Fruit fly (Drosophila melanogaster) whole organism, embryonic: ENCODE results near the gene CG1172.

Experiments
- Ada2b ChIP-seq: fragments of 200-800 bp; sonication (Bioruptor generic); IDR thresholded peaks from 2 replicates; pipeline ENCODE4 v1.3.6; 2022; ENCODE audit warnings: missing biosample characterization, missing genetic modification characterization
- Adf1 ChIP-seq: fragments of 200-800 bp; sonication (Bioruptor generic); IDR thresholded peaks from 2 replicates; pipeline ENCODE4 v1.3.6; 2022; ENCODE audit warnings: missing biosample characterization, missing genetic modification characterization
- CG1024 ChIP-seq: fragments of 200-800 bp; sonication (Bioruptor generic); IDR thresholded peaks from 2 replicates; pipeline ENCODE4 v1.3.6; 2022; ENCODE audit warnings: missing biosample characterization, missing genetic modification characterization
- CG12071 ChIP-seq: fragments of 200-800 bp; sonication (Bioruptor generic); optimal IDR thresholded peaks from 3 replicates; lab custom pipeline; 2018; ENCODE audit warnings: missing biosample characterization, mild to moderate bottlenecking, missing genetic modification characterization
- CG1233 ChIP-seq: fragments of 200-800 bp; sonication (Bioruptor generic); optimal IDR thresholded peaks from 4 replicates; lab custom pipeline; 2018; ENCODE audit warnings: missing biosample characterization, mild to moderate bottlenecking, missing genetic modification characterization
- CG13123 ChIP-seq: fragments of 200-800 bp; sonication (Bioruptor generic); optimal IDR thresholded peaks from 2 replicates; lab custom pipeline; 2016; ENCODE audit warnings: missing biosample characterization, missing genetic modification characterization
- CG13287 ChIP-seq: fragments of 200-800 bp; sonication (Bioruptor generic); IDR thresholded peaks from 2 replicates; pipeline ENCODE4 v1.3.6; 2022; ENCODE audit warnings: missing biosample characterization, missing genetic modification characterization; ENCODE audit not compliant: partially characterized antibody
- CG16813 ChIP-seq: fragments of 200-800 bp; sonication (Bioruptor generic); IDR thresholded peaks from 3 replicates; pipeline ENCODE4 v1.3.6; 2022; ENCODE audit warnings: missing biosample characterization, missing genetic modification characterization; ENCODE audit not compliant: partially characterized antibody
- CG16863 ChIP-seq: fragments of 200-800 bp; sonication (Bioruptor generic); optimal IDR thresholded peaks from 3 replicates; lab custom pipeline; 2016; ENCODE audit warnings: missing biosample characterization, missing genetic modification characterization
- CG17829 ChIP-seq: fragments of 200-800 bp; optimal IDR thresholded peaks from 2 replicates; lab custom pipeline; 2019; ENCODE audit warnings: missing biosample characterization, mild to moderate bottlenecking, missing genetic modification characterization, moderate library complexity
- CG18476 ChIP-seq: fragments of 200-800 bp; sonication (Bioruptor generic); optimal IDR thresholded peaks from 2 replicates; lab custom pipeline; 2016; ENCODE audit warnings: missing biosample characterization, mild to moderate bottlenecking, missing genetic modification characterization
- CG30431 ChIP-seq: fragments of 200-800 bp; sonication (Bioruptor generic); optimal IDR thresholded peaks from 2 replicates; lab custom pipeline; 2017; ENCODE audit warnings: missing biosample characterization, missing genetic modification characterization
- CG4328 ChIP-seq: fragments of 200-800 bp; sonication (Bioruptor generic); optimal IDR thresholded peaks from 3 replicates; lab custom pipeline; 2017; ENCODE audit warnings: missing biosample characterization, missing genetic modification reagents, missing genetic modification characterization
- CG4424 ChIP-seq: fragments of 200-800 bp; sonication (Bioruptor generic); optimal IDR thresholded peaks from 3 replicates; lab custom pipeline; 2016; ENCODE audit warnings: missing biosample characterization, missing genetic modification characterization
- CG5180 ChIP-seq: fragments of 200-800 bp; sonication (Bioruptor generic); optimal IDR thresholded peaks from 3 replicates; lab custom pipeline; 2017; ENCODE audit warnings: missing biosample characterization, missing genetic modification characterization, mild to moderate bottlenecking, moderate library complexity, missing genetic modification reagents
- CG5953 ChIP-seq: fragments of 200-800 bp; sonication (Bioruptor generic); IDR thresholded peaks from 2 replicates; pipeline ENCODE4 v1.3.6; 2022; ENCODE audit warnings: missing biosample characterization, missing genetic modification characterization
- CG6765 ChIP-seq: fragments of 200-800 bp; sonication (Bioruptor generic); optimal IDR thresholded peaks from 3 replicates; lab custom pipeline; 2017; ENCODE audit warnings: missing biosample characterization, mild to moderate bottlenecking, missing genetic modification characterization
- CG7963 ChIP-seq: fragments of 200-800 bp; sonication (Bioruptor generic); IDR thresholded peaks from 3 replicates; pipeline ENCODE4 v1.3.6; 2022; ENCODE audit warnings: missing biosample characterization, missing genetic modification characterization; ENCODE audit not compliant: partially characterized antibody
- CG9932 ChIP-seq: fragments of 200-800 bp; sonication (Bioruptor generic); IDR thresholded peaks from 2 replicates; pipeline ENCODE4 v1.3.6; 2022; ENCODE audit warnings: missing biosample characterization, missing genetic modification characterization
- CHES-1-like ChIP-seq: fragments of 200-800 bp; sonication (Bioruptor generic); optimal IDR thresholded peaks from 2 replicates; lab custom pipeline; 2016; ENCODE audit warnings: missing biosample characterization, missing genetic modification characterization
- CTCF ChIP-seq: fragments of 200-800 bp; sonication (Bioruptor generic); optimal IDR thresholded peaks from 2 replicates; lab custom pipeline; 2017; ENCODE audit warnings: missing biosample characterization, mild to moderate bottlenecking, missing genetic modification characterization, moderate library complexity
- Chrac-16 ChIP-seq: fragments of 200-800 bp; sonication (Bioruptor generic); optimal IDR thresholded peaks from 3 replicates; lab custom pipeline; 2016; ENCODE audit warnings: missing biosample characterization, missing genetic modification characterization
- E2f1 ChIP-seq: fragments of 200-800 bp; sonication (Bioruptor generic); IDR thresholded peaks from 2 replicates; pipeline ENCODE4 v1.3.6; 2022; ENCODE audit warnings: missing biosample characterization, missing genetic modification characterization
- ERR ChIP-seq: fragments of 200-800 bp; sonication (Bioruptor generic); optimal IDR thresholded peaks from 2 replicates; lab custom pipeline; 2016; ENCODE audit warnings: missing biosample characterization, missing genetic modification characterization
- Gug ChIP-seq: fragments of 200-800 bp; sonication (Bioruptor generic); IDR thresholded peaks from 4 replicates; pipeline ENCODE4 v1.3.6; 2022; ENCODE audit warnings: missing biosample characterization, missing genetic modification characterization
- HLH3B ChIP-seq: fragments of 200-800 bp; sonication (Bioruptor generic); IDR thresholded peaks from 2 replicates; pipeline ENCODE4 v1.3.6; 2022; ENCODE audit warnings: missing biosample characterization, missing genetic modification characterization
- Jarid2 ChIP-seq: fragments of 200-800 bp; sonication (Bioruptor generic); optimal IDR thresholded peaks from 3 replicates; lab custom pipeline; 2017; ENCODE audit warnings: mild to moderate bottlenecking, missing biosample characterization, missing genetic modification reagents, missing genetic modification characterization
- NFAT ChIP-seq: fragments of 200-800 bp; sonication (Bioruptor generic); IDR thresholded peaks from 2 replicates; pipeline ENCODE4 v1.3.6; 2022; ENCODE audit warnings: missing biosample characterization, missing genetic modification characterization
- NK7.1 ChIP-seq: fragments of 200-800 bp; sonication (Bioruptor generic); optimal IDR thresholded peaks from 3 replicates; lab custom pipeline; 2016; ENCODE audit warnings: missing biosample characterization, missing genetic modification characterization
- Side ChIP-seq: fragments of 200-800 bp; sonication (Bioruptor generic); optimal IDR thresholded peaks from 2 replicates; lab custom pipeline; 2016; ENCODE audit warnings: missing biosample characterization, missing genetic modification characterization
- Vsx1 ChIP-seq: fragments of 200-800 bp; sonication (Bioruptor generic); optimal IDR thresholded peaks from 2 replicates; lab custom pipeline; 2017; ENCODE audit warnings: missing biosample characterization, mild to moderate bottlenecking, missing genetic modification characterization, missing genetic modification reagents
- ab ChIP-seq: fragments of 200-800 bp; sonication (Bioruptor generic); optimal IDR thresholded peaks from 2 replicates; lab custom pipeline; 2016; ENCODE audit warnings: missing biosample characterization, missing genetic modification characterization
- chm ChIP-seq: fragments of 200-800 bp; sonication (Bioruptor generic); IDR thresholded peaks from 2 replicates; pipeline ENCODE4 v1.3.6; 2022; ENCODE audit warnings: missing biosample characterization, missing genetic modification characterization
- dan ChIP-seq: fragments of 200-800 bp; sonication (Bioruptor generic); IDR thresholded peaks from 2 replicates; pipeline ENCODE4 v1.3.6; 2022; ENCODE audit warnings: missing biosample characterization, missing genetic modification characterization
- grn ChIP-seq: fragments of 200-800 bp; sonication (Bioruptor generic); optimal IDR thresholded peaks from 3 replicates; lab custom pipeline; 2017; ENCODE audit warnings: missing biosample characterization, missing genetic modification characterization
- gsb-n ChIP-seq: fragments of 200-800 bp; sonication (Bioruptor generic); optimal IDR thresholded peaks from 3 replicates; lab custom pipeline; 2018; ENCODE audit warnings: missing biosample characterization, mild to moderate bottlenecking, missing genetic modification characterization
- h ChIP-seq: fragments of >200 bp; optimal IDR thresholded peaks from 2 replicates; lab custom pipeline; 2017
- ham ChIP-seq: fragments of 200-800 bp; sonication (Bioruptor generic); IDR thresholded peaks from 2 replicates; pipeline ENCODE4 v1.3.6; 2022; ENCODE audit warnings: missing biosample characterization, missing genetic modification characterization
- ken ChIP-seq: fragments of 200-800 bp; sonication (Bioruptor generic); IDR thresholded peaks from 3 replicates; pipeline ENCODE4 v1.3.6; 2022; ENCODE audit warnings: missing biosample characterization, missing genetic modification characterization
- klu ChIP-seq: fragments of 200-800 bp; sonication (Bioruptor generic); IDR thresholded peaks from 2 replicates; pipeline ENCODE4 v1.3.6; 2022; ENCODE audit warnings: missing biosample characterization, missing genetic modification characterization
- lbe ChIP-seq: fragments of 200-800 bp; sonication (Bioruptor generic); optimal IDR thresholded peaks from 2 replicates; lab custom pipeline; 2016; ENCODE audit warnings: missing biosample characterization, mild to moderate bottlenecking, missing genetic modification characterization
- nerfin-1 ChIP-seq: fragments of 200-800 bp; sonication (Bioruptor generic); optimal IDR thresholded peaks from 3 replicates; lab custom pipeline; 2019; ENCODE audit warnings: missing biosample characterization, mild to moderate bottlenecking, missing genetic modification characterization, moderate library complexity
- org-1 ChIP-seq: fragments of 200-800 bp; sonication (Bioruptor generic); optimal IDR thresholded peaks from 2 replicates; lab custom pipeline; 2017; ENCODE audit warnings: missing biosample characterization, missing genetic modification characterization
- pzg ChIP-seq: fragments of 200-800 bp; sonication (Bioruptor generic); optimal IDR thresholded peaks from 3 replicates; lab custom pipeline; 2018; ENCODE audit warnings: missing biosample characterization, mild to moderate bottlenecking, missing genetic modification characterization, moderate library complexity
- sisA ChIP-seq: fragments of 200-800 bp; sonication (Bioruptor generic); IDR thresholded peaks from 2 replicates; pipeline ENCODE4 v1.3.6; 2022; ENCODE audit warnings: missing biosample characterization, missing genetic modification characterization
- so ChIP-seq: fragments of 200-800 bp; sonication (Bioruptor generic); IDR thresholded peaks from 3 replicates; pipeline ENCODE4 v1.3.6; 2022; ENCODE audit warnings: missing biosample characterization, missing genetic modification characterization
- sob ChIP-seq: fragments of 200-800 bp; sonication (Bioruptor generic); IDR thresholded peaks from 2 replicates; pipeline ENCODE4 v1.3.6; 2022; ENCODE audit warnings: missing biosample characterization, missing genetic modification characterization
- tap ChIP-seq: fragments of 200-800 bp; optimal IDR thresholded peaks from 3 replicates; lab custom pipeline; 2019; ENCODE audit warnings: missing biosample characterization, mild to moderate bottlenecking, missing genetic modification characterization, moderate library complexity
- tup ChIP-seq: fragments of 200-800 bp; sonication (Bioruptor generic); optimal IDR thresholded peaks from 2 replicates; lab custom pipeline; 2016; ENCODE audit warnings: missing biosample characterization, mild to moderate bottlenecking, missing genetic modification characterization, moderate library complexity
- unc-4 ChIP-seq: fragments of 200-800 bp; sonication (Bioruptor generic); IDR thresholded peaks from 2 replicates; pipeline ENCODE4 v1.3.6; 2022; ENCODE audit warnings: missing biosample characterization, missing genetic modification characterization; ENCODE audit not compliant: partially characterized antibody
- usp ChIP-seq: fragments of >200 bp; optimal IDR thresholded peaks from 2 replicates; lab custom pipeline; 2017; ENCODE audit warnings: missing biosample characterization, missing genetic modification characterization
- yki ChIP-seq: fragments of >200 bp; optimal IDR thresholded peaks from 3 replicates; lab custom pipeline; 2018
- z ChIP-seq: fragments of 200-800 bp; sonication (Bioruptor generic); IDR thresholded peaks from 3 replicates; pipeline ENCODE4 v1.3.6; 2022; ENCODE audit warnings: missing biosample characterization, missing genetic modification characterization
- zf30C ChIP-seq: fragments of 200-800 bp; sonication (Bioruptor generic); optimal IDR thresholded peaks from 3 replicates; lab custom pipeline; 2018; ENCODE audit warnings: missing biosample characterization, mild to moderate bottlenecking, missing genetic modification characterization

Gene CG1172

DNA sequence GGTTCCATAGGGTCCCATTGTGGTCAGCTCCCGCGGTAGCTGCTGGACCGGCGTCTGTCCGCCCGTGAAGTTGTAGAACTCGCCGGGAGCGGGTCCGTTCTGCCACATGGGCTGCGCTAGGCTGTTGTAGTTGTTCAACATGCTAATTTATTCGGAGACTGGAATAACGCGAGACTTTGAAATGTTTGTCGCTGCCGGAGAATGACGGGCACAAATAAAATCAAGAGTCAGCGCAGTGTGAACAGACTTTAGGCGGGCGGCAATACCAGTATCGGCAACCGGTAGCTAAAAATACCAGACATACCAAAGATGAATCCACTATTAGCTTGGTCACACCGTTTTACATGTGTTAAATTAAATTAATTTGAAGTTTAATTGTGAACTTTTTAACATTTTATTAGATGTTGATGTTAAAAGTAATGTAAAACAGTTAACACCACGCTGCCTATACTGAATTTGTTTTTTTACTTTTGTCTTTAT, 35.7 kb upstream of the CG1172 start, which contains the start of gene Prosbeta7 (continued):
- no peak for TF ChIP-seq CG9932
- no peak for TF ChIP-seq NFAT
- no peak for TF ChIP-seq tup (GFP tag; lab: Kevin White, UChicago)
- no peak for TF ChIP-seq chm (GFP tag; lab: Robert Waterston, UW)
- TF ChIP-seq CG4424: no peak
- TF ChIP-seq CG4328 (GFP tag; lab: Kevin White, UChicago): no peak
- TF ChIP-seq CG1233 (GFP tag; lab: Kevin White, UChicago): no peak
- TF ChIP-seq CG16863 (GFP tag; lab: Kevin White, UChicago): no peak
- peak; percentile 14 for TF ChIP-seq nerfin-1 (tag; lab: Kevin White, UChicago)
- TF ChIP-seq so: no peak
- no peak for TF ChIP-seq grn (GFP tag; lab: Kevin White, UChicago)
- TF ChIP-seq sisA (GFP tag; lab: Robert Waterston, UW): no peak
- no peak for TF ChIP-seq CG6765 (GFP tag; lab: Kevin White, UChicago)
- no peak for TF ChIP-seq tap
- peak; percentile 74 for TF ChIP-seq CG7963 (GFP tag; lab: Robert Waterston, UW)
- TF ChIP-seq CG1024 (GFP tag; lab: Robert Waterston, UW): no peak
- TF ChIP-seq sob (GFP tag; lab: Robert Waterston, UW): no peak
- TF ChIP-seq Chrac-16 (GFP tag; lab: Kevin White, UChicago): no peak
- TF ChIP-seq HLH3B: no peak
- TF ChIP-seq unc-4 (GFP tag; lab: Robert Waterston, UW): peak; percentile 67
- no peak for TF ChIP-seq yki (lab: Kevin White, UChicago)
- no peak for TF ChIP-seq z
- no peak for TF ChIP-seq CTCF (GFP tag; lab: Kevin White, UChicago)
- TF ChIP-seq CG16813 (GFP tag; lab: Robert Waterston, UW): peak; percentile 65
- no peak for TF ChIP-seq zf30C (GFP tag; lab: Kevin White, UChicago)
- TF ChIP-seq Side (GFP tag; lab: Kevin White, UChicago): no peak
- TF ChIP-seq dan (GFP tag; lab: Robert Waterston, UW): no peak
- no peak for TF ChIP-seq usp (GFP tag; lab: Kevin White, UChicago)
- TF ChIP-seq CG18476: no peak
- no peak for TF ChIP-seq ham (GFP tag; lab: Robert Waterston, UW)
- no peak for TF ChIP-seq NK7.1
- TF ChIP-seq CG12071 (GFP tag; lab: Kevin White, UChicago): no peak
- TF ChIP-seq CG5953 (GFP tag; lab: Robert Waterston, UW): no peak
- TF ChIP-seq ab (GFP tag; lab: Kevin White, UChicago): no peak
- no peak for TF ChIP-seq Ada2b (GFP tag; lab: Robert Waterston, UW)
- TF ChIP-seq Gug (GFP tag; lab: Robert Waterston, UW): no peak
- peak; percentile 41 for TF ChIP-seq Jarid2 (GFP tag; lab: Kevin White, UChicago)
- no peak for TF ChIP-seq CG30431 (GFP tag; lab: Kevin White, UChicago)
- TF ChIP-seq h (lab: Kevin White, UChicago): no peak
- no peak for TF ChIP-seq CG13123 (GFP tag; lab: Kevin White, UChicago)
- TF ChIP-seq lbe (GFP tag; lab: Kevin White, UChicago): no peak
- TF ChIP-seq CG13287 (GFP tag; lab: Robert Waterston, UW): peak; percentile 90
- no peak for TF ChIP-seq ERR (GFP tag; lab: Kevin White, UChicago)
- no peak for TF ChIP-seq ken
- no peak for TF ChIP-seq Adf1 (GFP tag; lab: Robert Waterston, UW)
- TF ChIP-seq gsb-n (tag; lab: Kevin White, UChicago): no peak
- peak; percentile 15 for TF ChIP-seq CG17829 (tag; lab: Kevin White, UChicago)
- TF ChIP-seq klu: no peak
- TF ChIP-seq Vsx1 (GFP tag; lab: Kevin White, UChicago): peak; percentile 12
- peak; percentile 86 for TF ChIP-seq pzg (GFP tag; lab: Kevin White, UChicago)
- TF ChIP-seq E2f1: no peak
- TF ChIP-seq CHES-1-like (GFP tag; lab: Kevin White, UChicago): no peak
- no peak for TF ChIP-seq CG5180
- no peak for TF ChIP-seq org-1 (GFP tag; lab: Kevin White, UChicago)
